Worm (Caenorhabditis elegans) whole organism, L3 larva: ENCODE measurements around the gene C30B5.17.

Experiments
- ceh-82 ChIP-seq: fragments of 150-350 bp; optimal IDR thresholded peaks from 2 replicates; lab custom pipeline; 2014; ENCODE audit warnings: missing biosample characterization, missing genetic modification characterization
- tbx-2 ChIP-seq: sonication (generic microtip); optimal IDR thresholded peaks from 2 replicates; lab custom pipeline; 2016; ENCODE audit warnings: mild to moderate bottlenecking, missing genetic modification characterization, missing compliant biosample characterization
- unc-62 ChIP-seq: fragments of 150-350 bp; sonication (generic microtip); optimal IDR thresholded peaks from 4 replicates; lab custom pipeline; 2014; ENCODE audit warnings: missing biosample characterization, missing genetic modification reagents, missing genetic modification characterization
- zag-1 ChIP-seq: fragments of 150-350 bp; optimal IDR thresholded peaks from 2 replicates; lab custom pipeline; 2014; ENCODE audit warnings: missing biosample characterization, missing genetic modification characterization
- ztf-4 ChIP-seq: fragments of 150-350 bp; optimal IDR thresholded peaks from 2 replicates; lab custom pipeline; 2014; ENCODE audit warnings: missing biosample characterization, missing genetic modification characterization

DNA sequence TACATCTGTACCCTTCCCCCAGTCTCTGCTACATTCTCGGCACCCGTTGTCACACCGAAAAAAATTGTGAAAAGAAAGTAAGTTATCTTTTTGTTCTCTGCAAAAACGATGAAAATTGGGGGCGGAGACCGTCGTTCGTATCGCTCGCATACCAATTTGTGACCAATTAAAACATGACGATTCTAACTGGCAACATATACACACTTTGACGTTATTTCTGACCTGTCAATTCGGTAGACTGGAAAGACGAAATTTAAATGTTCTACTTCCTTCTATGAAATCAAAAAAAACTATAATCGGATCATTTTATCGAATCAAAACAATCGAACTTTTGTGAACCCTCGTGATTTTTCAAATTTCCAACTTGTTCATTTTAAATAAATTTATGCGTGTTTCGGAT lies 22.3 kb downstream of the C30B5.17 start:
- TF ChIP-seq tbx-2 (tag; lab: Kevin White, UChicago) (no peak), unc-62 (GFP tag; lab: Kevin White, UChicago) (no peak), zag-1 (no peak), ztf-4 (no peak), ceh-82 (tag; lab: Kevin White, UChicago) (no peak)
